Worm (Caenorhabditis elegans): ENCODE data around the gene F39C12.1.
A peak's percentile ranks its signal among the peaks of the same experiment; 100 is the strongest.

F39C12.1 gene

ce11 chrX:4800078-4800621 lies 52.8 kb downstream of the F39C12.1 start, which contains the start of gene mig-13:
mig-13 (minus strand) TSS chrX:4800128.
- TF ChIP-seq lin-1 (GFP tag; IDR thresholded peaks at IDR 0.05) (no peak), nhr-102 (tag; optimal IDR thresholded peaks at IDR 0.05) (no peak), dve-1 (tag; optimal IDR thresholded peaks at IDR 0.05; ENCODE audit: insufficient read depth) (no peak), unc-62 (GFP tag; optimal IDR thresholded peaks at IDR 0.05 in 1 of 2) (peak in 1 of 2 experiments; percentile 15), unc-62 (tag; optimal IDR thresholded peaks at IDR 0.05) (no peak), tag-97 (GFP tag; IDR thresholded peaks at IDR 0.05) (no peak), F10B5.3 (tag; optimal IDR thresholded peaks at IDR 0.05) (no peak)

ce11 chrX:4795329-4795728 lies 57.7 kb downstream of the F39C12.1 start:
- no peak for TF ChIP-seq nhr-237 (tag; optimal IDR thresholded peaks at IDR 0.05)
- peak; percentile 94 for TF ChIP-seq php-3 (GFP tag; IDR thresholded peaks at IDR 0.05)
- peak; percentile 93 for TF ChIP-seq tra-1 (GFP tag; IDR thresholded peaks at IDR 0.05)
- 0 out of 2 replicates have a peak, but pooled peaks have one; percentile 17 for TF ChIP-seq nhr-42 (GFP tag; IDR thresholded peaks at IDR 0.05)
- no peak for TF ChIP-seq ceh-32 (tag; optimal IDR thresholded peaks at IDR 0.05; ENCODE audit: poor library complexity)
- peak; percentile 72 for TF ChIP-seq nhr-77 (tag; optimal IDR thresholded peaks at IDR 0.05)
- TF ChIP-seq Y105C5A.15 (GFP tag; IDR thresholded peaks at IDR 0.05): no peak
- no peak for TF ChIP-seq fos-1 (tag; optimal IDR thresholded peaks at IDR 0.05)
- no peak for TF ChIP-seq cey-2 (tag; optimal IDR thresholded peaks at IDR 0.05; ENCODE audit: borderline replicate concordance, insufficient read depth)
- TF ChIP-seq zip-2 (tag; optimal IDR thresholded peaks at IDR 0.05): no peak
- no peak for TF ChIP-seq snpc-4 (tag; optimal IDR thresholded peaks at IDR 0.05)
- no peak for TF ChIP-seq F10B5.3 (tag; optimal IDR thresholded peaks at IDR 0.05)
- TF ChIP-seq dmd-6 (GFP tag; IDR thresholded peaks at IDR 0.05): peak; percentile 93
- peak in 1 of 2 experiments; percentile 38 for TF ChIP-seq lsy-2 (tag; optimal IDR thresholded peaks at IDR 0.05)
- TF ChIP-seq saeg-2 (GFP tag; IDR thresholded peaks at IDR 0.05): no peak
- no peak for TF ChIP-seq zfp-2 (tag; optimal IDR thresholded peaks at IDR 0.05)
- TF ChIP-seq T20F7.1 (GFP tag; optimal IDR thresholded peaks at IDR 0.05): no peak
- no peak for TF ChIP-seq D1046.2 (GFP tag; IDR thresholded peaks at IDR 0.05)
- TF ChIP-seq nhr-76 (tag; optimal IDR thresholded peaks at IDR 0.05): no peak
- peak; percentile 4 for TF ChIP-seq nhr-10 (tag; optimal IDR thresholded peaks at IDR 0.05)
- no peak for TF ChIP-seq Y48G9A.11 (GFP tag; IDR thresholded peaks at IDR 0.05)
- TF ChIP-seq ceh-82 (tag; optimal IDR thresholded peaks at IDR 0.05): no peak
- TF ChIP-seq zfp-3 (GFP tag; conservative IDR thresholded peaks at IDR 0.05): no peak
- peak in 1 of 2 experiments; percentile 63 for TF ChIP-seq hif-1 (tag; optimal IDR thresholded peaks at IDR 0.05)
- TF ChIP-seq unc-130 (GFP tag; optimal IDR thresholded peaks at IDR 0.05): no peak
- no peak for TF ChIP-seq madf-9 (GFP tag; conservative IDR thresholded peaks at IDR 0.05)
- no peak for TF ChIP-seq lir-3 (tag; optimal IDR thresholded peaks at IDR 0.05)
- TF ChIP-seq gei-8 (GFP tag; optimal IDR thresholded peaks at IDR 0.05): no peak
- TF ChIP-seq ceh-20 (GFP tag; IDR thresholded peaks at IDR 0.05): peak; percentile 63; the same call in 1 of the 2 replicates
- TF ChIP-seq lin-38 (GFP tag; IDR thresholded peaks at IDR 0.05): no peak
- no peak for TF ChIP-seq ZK546.5 (tag; optimal IDR thresholded peaks at IDR 0.05)
- TF ChIP-seq daf-12 (tag; optimal IDR thresholded peaks at IDR 0.05): no peak
- TF ChIP-seq nhr-25 (tag; optimal IDR thresholded peaks at IDR 0.05; ENCODE audit: borderline replicate concordance, insufficient read depth): no peak
- TF ChIP-seq spr-3 (GFP tag; optimal IDR thresholded peaks at IDR 0.05): no peak
- no peak for TF ChIP-seq nhr-111 (GFP tag; optimal IDR thresholded peaks at IDR 0.05)
- no peak for TF ChIP-seq Y75B8A.6 (GFP tag; IDR thresholded peaks at IDR 0.05)
- no peak for TF ChIP-seq tag-97 (GFP tag; IDR thresholded peaks at IDR 0.05)
- TF ChIP-seq unc-39 (tag; optimal IDR thresholded peaks at IDR 0.05): no peak
- TF ChIP-seq skn-1 (tag; optimal IDR thresholded peaks at IDR 0.05): no peak
- TF ChIP-seq lin-39 (tag; optimal IDR thresholded peaks at IDR 0.05): no peak
- TF ChIP-seq lin-1 (GFP tag; IDR thresholded peaks at IDR 0.05): peak; percentile 69
- TF ChIP-seq mdl-1 (tag; optimal IDR thresholded peaks at IDR 0.05): peak in 1 of 2 experiments; percentile 68
- peak; percentile 8 for TF ChIP-seq dpl-1 (GFP tag; optimal IDR thresholded peaks at IDR 0.05)
- peak; percentile 66 for TF ChIP-seq nhr-28 (tag; optimal IDR thresholded peaks at IDR 0.05)
- TF ChIP-seq mdt-29 (GFP tag; IDR thresholded peaks at IDR 0.05): no peak

All from whole organism, L4 larva.